Worm (Caenorhabditis elegans) whole organism, early embryonic: ENCODE data around the gene T24A6.20.
A peak's percentile ranks its signal among the peaks of the same experiment; 100 is the strongest.
"Not testable (repeated sequence)": the region's sequence is repeated elsewhere in the genome, so short reads cannot be mapped to it uniquely, and the experiment has no call there.

Experiments
- B0310.2 ChIP-seq: sonication (generic microtip); optimal IDR thresholded peaks from 2 replicates; lab custom pipeline; 2016; ENCODE audit warnings: mild to moderate bottlenecking, missing genetic modification characterization, missing compliant biosample characterization
- F13C5.2 ChIP-seq: sonication (generic microtip); optimal IDR thresholded peaks from 2 replicates; lab custom pipeline; 2017; ENCODE audit warnings: mild to moderate bottlenecking, missing genetic modification characterization, inconsistent platforms, missing compliant biosample characterization
- aly-1 ChIP-seq: sonication (generic microtip); optimal IDR thresholded peaks from 2 replicates; lab custom pipeline; 2016; ENCODE audit warnings: missing genetic modification characterization, missing compliant biosample characterization
- ama-1 ChIP-seq: fragments of 150-350 bp; optimal IDR thresholded peaks from 2 replicates; lab custom pipeline; 2014
- ceh-13 ChIP-seq: fragments of 200-800 bp; sonication (Bioruptor generic); optimal IDR thresholded peaks from 2 replicates; lab custom pipeline; 2018; ENCODE audit warnings: mild to moderate bottlenecking, missing genetic modification characterization, missing compliant biosample characterization
- ceh-36 ChIP-seq: sonication (generic microtip); optimal IDR thresholded peaks from 2 replicates; lab custom pipeline; 2016; ENCODE audit warnings: missing genetic modification characterization, inconsistent platforms, missing compliant biosample characterization
- ets-7 ChIP-seq: sonication (generic microtip); optimal IDR thresholded peaks from 2 replicates; lab custom pipeline; 2016; ENCODE audit warnings: missing genotype, missing genetic modification characterization, missing compliant biosample characterization
- flt-1 ChIP-seq: fragments of 200-800 bp; sonication (Bioruptor generic); IDR thresholded peaks from 2 replicates; pipeline ENCODE4 v1.3.6; 2022; ENCODE audit warnings: missing genetic modification characterization, missing compliant biosample characterization
- hmbx-1 ChIP-seq: sonication (generic microtip); optimal IDR thresholded peaks from 2 replicates; lab custom pipeline; 2016; ENCODE audit warnings: mild to moderate bottlenecking, missing genetic modification characterization, missing compliant biosample characterization
- hmg-4 ChIP-seq: fragments of 200-800 bp; sonication (Bioruptor generic); optimal IDR thresholded peaks from 2 replicates; lab custom pipeline; 2018; ENCODE audit warnings: mild to moderate bottlenecking, missing genetic modification characterization, missing compliant biosample characterization
- hnd-1 ChIP-seq: sonication (generic microtip); optimal IDR thresholded peaks from 2 replicates; lab custom pipeline; 2016; ENCODE audit warnings: missing genetic modification characterization, missing compliant biosample characterization
- pes-1 ChIP-seq: fragments of 200-800 bp; sonication (Bioruptor generic); IDR thresholded peaks from 2 replicates; pipeline ENCODE4 v1.3.6; 2022; ENCODE audit warnings: missing genetic modification reagents, missing genetic modification characterization, missing compliant biosample characterization
- scrt-1 ChIP-seq: fragments of 200-800 bp; sonication (Bioruptor generic); IDR thresholded peaks from 2 replicates; pipeline ENCODE4 v1.3.6; 2022; ENCODE audit warnings: missing genetic modification characterization, missing compliant biosample characterization
- sea-1 ChIP-seq: fragments of 200-800 bp; sonication (Bioruptor generic); conservative IDR thresholded peaks from 2 replicates; pipeline ENCODE4 v1.3.6; 2022; ENCODE audit warnings: missing genetic modification characterization, missing compliant biosample characterization
- tbx-11 ChIP-seq: fragments of 200-800 bp; sonication (Bioruptor generic); IDR thresholded peaks from 2 replicates; pipeline ENCODE4 v1.3.6; 2022; ENCODE audit warnings: missing genetic modification characterization, missing compliant biosample characterization
- tbx-37 ChIP-seq: fragments of 200-800 bp; sonication (Bioruptor generic); conservative IDR thresholded peaks from 2 replicates; pipeline ENCODE4 v1.3.6; 2022; ENCODE audit warnings: missing genetic modification reagents, missing genetic modification characterization, missing compliant biosample characterization
- tra-4 ChIP-seq: sonication (generic microtip); optimal IDR thresholded peaks from 2 replicates; lab custom pipeline; 2017; ENCODE audit warnings: missing genetic modification characterization, missing compliant biosample characterization

Gene T24A6.20

ce11 chrV:3586014-3586689, 33.2 kb downstream of the T24A6.20 start, which contains the start of the genes rpl-11.1 and T22F3.2:
Gene rpl-11.1 (minus strand): TSS chrV:3586064.
Gene T22F3.2 (plus strand): TSS chrV:3586639.
- TF ChIP-seq scrt-1 (GFP tag; lab: Robert Waterston, UW) (no peak), hmg-4 (GFP tag; lab: Kevin White, UChicago) (peak; percentile 6)

DNA sequence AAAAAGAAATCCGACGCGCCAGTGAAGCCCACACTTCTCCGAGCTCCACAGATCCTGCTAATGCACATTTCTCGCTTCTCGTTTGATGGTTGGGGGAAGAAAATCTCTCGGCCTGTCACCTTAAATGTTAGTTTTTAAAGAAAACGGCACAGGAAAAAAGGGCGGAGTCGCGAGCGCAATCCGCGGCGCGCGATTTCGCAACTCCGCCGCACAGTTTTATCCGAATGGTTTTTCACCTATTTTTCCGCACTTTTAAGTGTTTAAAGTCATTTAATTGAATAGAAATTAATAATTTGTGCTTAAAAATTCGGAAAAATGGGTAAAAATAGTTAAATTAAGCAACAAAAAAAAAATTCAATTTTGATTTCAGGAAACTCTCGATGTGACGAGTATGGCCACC, 34.7 kb downstream of the T24A6.20 start:
- TF ChIP-seq scrt-1 (GFP tag; lab: Robert Waterston, UW) (peak; percentile 45; the same call in 1 of the 2 replicates), ets-7 (tag; lab: Kevin White, UChicago) (no peak), tbx-37 (GFP tag; lab: Robert Waterston, UW) (no peak), sea-1 (GFP tag; lab: Robert Waterston, UW) (peak; percentile 68; the same call in 1 of the 2 replicates), hmbx-1 (tag; lab: Kevin White, UChicago) (no peak), pes-1 (GFP tag; lab: Robert Waterston, UW) (peak; percentile 84), aly-1 (no peak), B0310.2 (tag; lab: Kevin White, UChicago) (peak; percentile 52), F13C5.2 (peak; percentile 59), hnd-1 (tag; lab: Kevin White, UChicago) (peak; percentile 28), ceh-36 (tag; lab: Kevin White, UChicago) (peak; percentile 60), flt-1 (GFP tag; lab: Robert Waterston, UW) (no peak; the same call in 1 of the 2 replicates), tra-4 (tag; lab: Kevin White, UChicago) (no peak), hmg-4 (GFP tag; lab: Kevin White, UChicago) (peak; percentile 61), ama-1 (no peak), ceh-13 (GFP tag; lab: Kevin White, UChicago) (no peak), tbx-11 (GFP tag; lab: Robert Waterston, UW) (peak; percentile 55; the same call in 1 of the 2 replicates)

DNA sequence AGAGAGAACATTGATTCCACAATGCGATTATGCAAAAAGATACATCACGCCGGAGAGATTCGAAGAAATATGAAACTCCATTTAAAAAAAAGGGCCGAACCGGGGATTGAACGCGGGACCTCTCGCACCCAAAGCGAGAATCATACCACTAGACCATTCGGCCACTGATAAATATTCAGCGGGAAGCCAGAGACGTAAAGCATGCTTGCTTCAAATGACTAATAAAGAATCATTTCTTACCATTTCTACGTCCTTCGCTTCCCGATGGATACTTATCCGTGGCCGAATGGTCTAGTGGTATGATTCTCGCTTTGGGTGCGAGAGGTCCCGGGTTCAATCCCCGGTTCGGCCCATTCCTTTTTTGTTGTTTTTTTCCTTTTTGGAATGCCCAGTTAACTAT, 35.3 kb downstream of the T24A6.20 start:
- TF ChIP-seq hmbx-1 (tag; lab: Kevin White, UChicago) (no peak), pes-1 (GFP tag; lab: Robert Waterston, UW) (0 out of 2 replicates have a peak, but pooled peaks have one; percentile 23)

- no peak for TF ChIP-seq scrt-1 (GFP tag; lab: Robert Waterston, UW)
- no peak for TF ChIP-seq F13C5.2
- no peak for TF ChIP-seq hmg-4 (GFP tag; lab: Kevin White, UChicago)
- TF ChIP-seq ceh-36 (tag; lab: Kevin White, UChicago), result no peak
- TF ChIP-seq tbx-11 (GFP tag; lab: Robert Waterston, UW), result no peak
- TF ChIP-seq pes-1 (GFP tag; lab: Robert Waterston, UW), result no peak
- TF ChIP-seq B0310.2 (tag; lab: Kevin White, UChicago), result no peak
Observed at ce11 chrV:3592099-3592498, 39.2 kb downstream of the T24A6.20 start, which contains the start of gene T22F3.12. Gene T22F3.12 (minus strand): TSS chrV:3592199.

- TF ChIP-seq tbx-37 (GFP tag; lab: Robert Waterston, UW) (no peak), flt-1 (GFP tag; lab: Robert Waterston, UW) (no peak), ceh-36 (tag; lab: Kevin White, UChicago) (no peak), aly-1 (no peak), scrt-1 (GFP tag; lab: Robert Waterston, UW) (no peak), tbx-11 (GFP tag; lab: Robert Waterston, UW) (no peak), ama-1 (no peak), hnd-1 (tag; lab: Kevin White, UChicago) (no peak)
Observed at ce11 chrV:3594936-3595335, 42.0 kb downstream of the T24A6.20 start, which contains the start of gene srh-213. Gene srh-213 (minus strand): TSS chrV:3595036.

- TF ChIP-seq flt-1 (GFP tag; lab: Robert Waterston, UW); hnd-1 (tag; lab: Kevin White, UChicago); sea-1 (GFP tag; lab: Robert Waterston, UW): not testable (repeated sequence)
Observed at ce11 chrV:3597052-3597451, 44.1 kb downstream of the T24A6.20 start, which contains the start of gene srh-212. Gene srh-212 (minus strand): TSS chrV:3597152.

DNA sequence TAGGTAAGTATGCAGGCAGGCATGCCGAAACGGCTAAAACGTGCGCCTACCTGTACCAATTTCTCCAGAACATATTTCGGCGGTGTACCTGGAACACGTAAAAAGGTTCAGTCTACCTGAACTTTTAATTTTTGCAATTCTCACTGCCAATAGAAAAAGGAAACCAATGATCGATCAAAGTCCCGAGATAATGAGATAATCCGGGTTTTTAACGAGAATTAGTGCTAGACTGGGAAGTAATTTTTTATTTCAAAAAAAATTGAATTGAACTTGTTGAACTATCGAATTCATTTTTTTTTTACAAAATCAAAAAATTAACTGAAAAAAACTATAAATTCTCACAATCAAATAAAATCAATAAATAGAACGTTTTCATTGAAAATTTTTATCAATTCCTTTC, 47.6 kb downstream of the T24A6.20 start, which contains the start of gene T22F3.7:
T22F3.7 (minus strand) TSS at position 101 of the 400 bp plus-strand sequence.
- no peak for TF ChIP-seq sea-1 (GFP tag; lab: Robert Waterston, UW)
